1 fruit fly cellular context compared by ENCODE assay signal in genomic region chr2L:6065823-6066222, dm6.
A peak's percentile ranks its signal among the peaks of the same experiment; 100 is the strongest.
TF ChIP-seq lines count a peak whose summit lies in the region.

Gene Fbw5, minus strand, starts transcription at chr2L:6065953.
Gene CG9147, plus strand, starts transcription at chr2L:6065997.

TF ChIP-seq in whole organism, embryonic, 481 proteins besides CTCF, POLR2A, EP300 and RAD21 (continued from another document):
- TF ChIP-seq CG3407 (GFP tag; optimal IDR thresholded peaks at IDR 0.05; lab: Kevin White, UChicago) (peak; percentile 99), Spps (tag; optimal IDR thresholded peaks at IDR 0.05; lab: Kevin White, UChicago) (peak; percentile 98), exex (tag; optimal IDR thresholded peaks at IDR 0.05; lab: Kevin White, UChicago) (peak; percentile 94), fd3F (GFP tag; optimal IDR thresholded peaks at IDR 0.05; lab: Kevin White, UChicago) (peak; percentile 100), NK7.1 (GFP tag; optimal IDR thresholded peaks at IDR 0.05; lab: Kevin White, UChicago) (peak; percentile 99), CG7357 (GFP tag; IDR thresholded peaks at IDR 0.05; lab: Robert Waterston, UW) (peak; percentile 96), pros (GFP tag; optimal IDR thresholded peaks at IDR 0.05; lab: Kevin White, UChicago) (peak; percentile 67), usp (GFP tag; optimal IDR thresholded peaks at IDR 0.05; lab: Kevin White, UChicago) (no peak), Six4 (GFP tag; optimal IDR thresholded peaks at IDR 0.05; lab: Kevin White, UChicago) (peak; percentile 99), dysf (GFP tag; IDR thresholded peaks at IDR 0.05; lab: Robert Waterston, UW) (peak; percentile 100), CG10321 (GFP tag; IDR thresholded peaks at IDR 0.05; lab: Robert Waterston, UW) (peak; percentile 90), nau (GFP tag; optimal IDR thresholded peaks at IDR 0.05; lab: Kevin White, UChicago) (no peak), psq (GFP tag; optimal IDR thresholded peaks at IDR 0.05; lab: Kevin White, UChicago) (peak; percentile 97), Antp (GFP tag; optimal IDR thresholded peaks at IDR 0.05; lab: Kevin White, UChicago) (peak; percentile 99), Kr (GFP tag; optimal IDR thresholded peaks at IDR 0.05; lab: Kevin White, UChicago) (peak; percentile 83), CG8290 (GFP tag; optimal IDR thresholded peaks at IDR 0.05; lab: Kevin White, UChicago) (peak; percentile 99), CG8290 (tag; optimal IDR thresholded peaks at IDR 0.05; lab: Kevin White, UChicago) (peak; percentile 97 to 100), Hmr (GFP tag; optimal IDR thresholded peaks at IDR 0.05; lab: Kevin White, UChicago) (peak; percentile 100), z (GFP tag; IDR thresholded peaks at IDR 0.05; lab: Robert Waterston, UW) (peak; percentile 86), dmrt11E (tag; optimal IDR thresholded peaks at IDR 0.05; lab: Kevin White, UChicago) (peak; percentile 100), Ssrp (tag; optimal IDR thresholded peaks at IDR 0.05; lab: Kevin White, UChicago) (peak; percentile 100), sim (GFP tag; IDR thresholded peaks at IDR 0.05; lab: Robert Waterston, UW) (peak; percentile 99), al (GFP tag; IDR thresholded peaks at IDR 0.05; lab: Robert Waterston, UW) (peak; percentile 99), CG3065 (GFP tag; optimal IDR thresholded peaks at IDR 0.05; lab: Kevin White, UChicago) (peak; percentile 99), CG10565 (GFP tag; optimal IDR thresholded peaks at IDR 0.05; lab: Kevin White, UChicago) (peak; percentile 99), MBD-R2 (GFP tag; IDR thresholded peaks at IDR 0.05; lab: Robert Waterston, UW) (peak; percentile 100), ap (GFP tag; IDR thresholded peaks at IDR 0.05; lab: Robert Waterston, UW) (peak; percentile 99), CG17361 (GFP tag; IDR thresholded peaks at IDR 0.05; lab: Robert Waterston, UW) (peak; percentile 99), CG6683 (GFP tag; optimal IDR thresholded peaks at IDR 0.05; lab: Kevin White, UChicago) (peak; percentile 96), slp2 (GFP tag; optimal IDR thresholded peaks at IDR 0.05; lab: Kevin White, UChicago) (peak; percentile 99), CG6791 (GFP tag; IDR thresholded peaks at IDR 0.05; lab: Robert Waterston, UW; ENCODE audit: partially characterized antibody) (peak; percentile 63; the same call in 1 of the 3 replicates), btn (GFP tag; optimal IDR thresholded peaks at IDR 0.05; lab: Kevin White, UChicago) (peak; percentile 99), CG18599 (GFP tag; optimal IDR thresholded peaks at IDR 0.05; lab: Kevin White, UChicago) (peak; percentile 99), twi (tag; optimal IDR thresholded peaks at IDR 0.05; lab: Kevin White, UChicago) (peak; percentile 98), lab (GFP tag; optimal IDR thresholded peaks at IDR 0.05; lab: Kevin White, UChicago) (peak; percentile 99), Sox102F (GFP tag; optimal IDR thresholded peaks at IDR 0.05; lab: Kevin White, UChicago) (peak; percentile 100), tup (GFP tag; optimal IDR thresholded peaks at IDR 0.05; lab: Kevin White, UChicago) (peak; percentile 99), crp (GFP tag; optimal IDR thresholded peaks at IDR 0.05; lab: Kevin White, UChicago) (peak; percentile 83 to 91), CG12659 (GFP tag; optimal IDR thresholded peaks at IDR 0.05; lab: Kevin White, UChicago) (peak; percentile 100), CG11696 (GFP tag; IDR thresholded peaks at IDR 0.05; lab: Robert Waterston, UW) (peak; percentile 96), tap (tag; optimal IDR thresholded peaks at IDR 0.05; lab: Kevin White, UChicago) (peak; percentile 99), ems (GFP tag; optimal IDR thresholded peaks at IDR 0.05; lab: Kevin White, UChicago) (peak; percentile 99), bcd (GFP tag; optimal IDR thresholded peaks at IDR 0.05; lab: Kevin White, UChicago) (peak; percentile 99), rib (GFP tag; IDR thresholded peaks at IDR 0.05; lab: Robert Waterston, UW) (peak; percentile 99), CG31441 (GFP tag; IDR thresholded peaks at IDR 0.05; lab: Robert Waterston, UW) (peak; percentile 99), run (tag; optimal IDR thresholded peaks at IDR 0.05; lab: Kevin White, UChicago) (peak; percentile 99), crol (GFP tag; IDR thresholded peaks at IDR 0.05; lab: Robert Waterston, UW) (peak; percentile 89), CG9876 (GFP tag; optimal IDR thresholded peaks at IDR 0.05; lab: Kevin White, UChicago) (peak; percentile 98), pzg (GFP tag; optimal IDR thresholded peaks at IDR 0.05; lab: Kevin White, UChicago) (peak; percentile 71), lola (GFP tag; optimal IDR thresholded peaks at IDR 0.05; lab: Kevin White, UChicago) (peak in 1 of 3 experiments; percentile 100), PHDP (tag; optimal IDR thresholded peaks at IDR 0.05; lab: Kevin White, UChicago) (peak; percentile 100), Dbx (GFP tag; IDR thresholded peaks at IDR 0.05; lab: Robert Waterston, UW) (peak; percentile 100), Sry-β (GFP tag; optimal IDR thresholded peaks at IDR 0.05; lab: Kevin White, UChicago) (peak; percentile 75), CG6272 (GFP tag; IDR thresholded peaks at IDR 0.05; lab: Robert Waterston, UW) (peak; percentile 99), lilli (GFP tag; optimal IDR thresholded peaks at IDR 0.05; lab: Kevin White, UChicago) (peak; percentile 100), CG5180 (GFP tag; optimal IDR thresholded peaks at IDR 0.05; lab: Kevin White, UChicago) (peak; percentile 90), CG31388 (GFP tag; optimal IDR thresholded peaks at IDR 0.05; lab: Kevin White, UChicago) (peak; percentile 99), Elba2 (GFP tag; optimal IDR thresholded peaks at IDR 0.05; lab: Kevin White, UChicago) (peak; percentile 97), dpn (GFP tag; optimal IDR thresholded peaks at IDR 0.05; lab: Kevin White, UChicago) (peak; percentile 100), Eip74EF (GFP tag; optimal IDR thresholded peaks at IDR 0.05; lab: Kevin White, UChicago) (peak in 1 of 2 experiments; percentile 100), CG9437 (GFP tag; optimal IDR thresholded peaks at IDR 0.05; lab: Kevin White, UChicago) (peak; percentile 97), Deaf1 (tag; optimal IDR thresholded peaks at IDR 0.05; lab: Kevin White, UChicago) (peak; percentile 92), CG17612 (GFP tag; IDR thresholded peaks at IDR 0.05; lab: Robert Waterston, UW) (peak; percentile 96), CG9609 (GFP tag; optimal IDR thresholded peaks at IDR 0.05; lab: Kevin White, UChicago) (peak; percentile 99), nerfin-2 (GFP tag; IDR thresholded peaks at IDR 0.05; lab: Robert Waterston, UW; ENCODE audit: partially characterized antibody) (peak; percentile 71), CG13775 (GFP tag; optimal IDR thresholded peaks at IDR 0.05; lab: Kevin White, UChicago) (peak; percentile 99), Hr51 (GFP tag; optimal IDR thresholded peaks at IDR 0.05; lab: Kevin White, UChicago) (peak; percentile 99 to 100), CG6175 (GFP tag; IDR thresholded peaks at IDR 0.05; lab: Robert Waterston, UW) (peak; percentile 98), kah (GFP tag; optimal IDR thresholded peaks at IDR 0.05; lab: Kevin White, UChicago) (peak; percentile 98), bsh (GFP tag; optimal IDR thresholded peaks at IDR 0.05; lab: Kevin White, UChicago) (peak; percentile 99 to 100), CG30431 (GFP tag; optimal IDR thresholded peaks at IDR 0.05; lab: Kevin White, UChicago) (peak; percentile 99), cwo (GFP tag; optimal IDR thresholded peaks at IDR 0.05; lab: Kevin White, UChicago) (peak; percentile 97), luna (GFP tag; optimal IDR thresholded peaks at IDR 0.05; lab: Kevin White, UChicago) (peak; percentile 99), CG2712 (tag; optimal IDR thresholded peaks at IDR 0.05; lab: Kevin White, UChicago) (peak; percentile 99), ara (GFP tag; IDR thresholded peaks at IDR 0.05; lab: Robert Waterston, UW) (peak; percentile 100), CG7786 (GFP tag; optimal IDR thresholded peaks at IDR 0.05; lab: Kevin White, UChicago) (peak; percentile 99), CG9215 (GFP tag; IDR thresholded peaks at IDR 0.05; lab: Robert Waterston, UW) (peak; percentile 96), sqz (GFP tag; optimal IDR thresholded peaks at IDR 0.05; lab: Kevin White, UChicago) (peak; percentile 97), CG10267 (tag; optimal IDR thresholded peaks at IDR 0.05; lab: Kevin White, UChicago) (peak; percentile 98), p53 (GFP tag; optimal IDR thresholded peaks at IDR 0.05; lab: Kevin White, UChicago) (peak; percentile 97), mam (GFP tag; optimal IDR thresholded peaks at IDR 0.05; lab: Kevin White, UChicago) (peak; percentile 100), Lim3 (GFP tag; IDR thresholded peaks at IDR 0.05; lab: Robert Waterston, UW) (peak; percentile 98), HLH54F (GFP tag; optimal IDR thresholded peaks at IDR 0.05; lab: Kevin White, UChicago) (peak; percentile 99), da (GFP tag; optimal IDR thresholded peaks at IDR 0.05; lab: Kevin White, UChicago) (peak; percentile 99), Ets97D (GFP tag; optimal IDR thresholded peaks at IDR 0.05; lab: Kevin White, UChicago) (peak; percentile 97), fd96Cb (tag; optimal IDR thresholded peaks at IDR 0.05; lab: Kevin White, UChicago) (peak; percentile 100), en (GFP tag; optimal IDR thresholded peaks at IDR 0.05; lab: Kevin White, UChicago) (peak; percentile 99), BEAF-32 (GFP tag; optimal IDR thresholded peaks at IDR 0.05; lab: Kevin White, UChicago) (peak; percentile 61), D (optimal IDR thresholded peaks at IDR 0.05; lab: Kevin White, UChicago) (no peak), D (GFP tag; optimal IDR thresholded peaks at IDR 0.05; lab: Kevin White, UChicago) (peak; percentile 99), sna (GFP tag; IDR thresholded peaks at IDR 0.05; lab: Robert Waterston, UW; ENCODE audit: partially characterized antibody) (peak; percentile 62; the same call in 1 of the 2 replicates), nom (GFP tag; optimal IDR thresholded peaks at IDR 0.05; lab: Kevin White, UChicago) (peak; percentile 97), seq (GFP tag; IDR thresholded peaks at IDR 0.05; lab: Robert Waterston, UW) (peak; percentile 100), Side (GFP tag; optimal IDR thresholded peaks at IDR 0.05; lab: Kevin White, UChicago) (peak; percentile 100), sr (GFP tag; IDR thresholded peaks at IDR 0.05; lab: Robert Waterston, UW) (peak; percentile 98), C15 (GFP tag; IDR thresholded peaks at IDR 0.05; lab: Robert Waterston, UW) (peak; percentile 98), Hr78 (GFP tag; optimal IDR thresholded peaks at IDR 0.05; lab: Kevin White, UChicago) (peak in 1 of 2 experiments; percentile 97), CG12744 (GFP tag; optimal IDR thresholded peaks at IDR 0.05; lab: Kevin White, UChicago) (peak; percentile 99), Sin3A (optimal IDR thresholded peaks at IDR 0.05; lab: Kevin White, UChicago) (no peak), Taf1 (GFP tag; IDR thresholded peaks at IDR 0.05; lab: Robert Waterston, UW) (peak; percentile 99), CG1603 (tag; optimal IDR thresholded peaks at IDR 0.05; lab: Kevin White, UChicago) (peak; percentile 99), CG2199 (GFP tag; IDR thresholded peaks at IDR 0.05; lab: Robert Waterston, UW) (peak; percentile 98), jumu (GFP tag; optimal IDR thresholded peaks at IDR 0.05; lab: Kevin White, UChicago) (peak; percentile 99), CG4282 (GFP tag; optimal IDR thresholded peaks at IDR 0.05; lab: Kevin White, UChicago) (peak; percentile 98), Asciz (GFP tag; optimal IDR thresholded peaks at IDR 0.05; lab: Kevin White, UChicago) (peak; percentile 99), NC2α (GFP tag; optimal IDR thresholded peaks at IDR 0.05; lab: Kevin White, UChicago) (peak; percentile 99), ssp (GFP tag; IDR thresholded peaks at IDR 0.05; lab: Robert Waterston, UW) (peak; percentile 96), CG2889 (GFP tag; IDR thresholded peaks at IDR 0.05; lab: Robert Waterston, UW) (peak; percentile 99), CG17568 (GFP tag; optimal IDR thresholded peaks at IDR 0.05; lab: Kevin White, UChicago) (peak; percentile 100), CG12391 (tag; optimal IDR thresholded peaks at IDR 0.05; lab: Kevin White, UChicago) (peak; percentile 100), CG10147 (GFP tag; optimal IDR thresholded peaks at IDR 0.05; lab: Kevin White, UChicago) (peak; percentile 99), CG11560 (tag; IDR thresholded peaks at IDR 0.05; lab: Robert Waterston, UW) (peak; percentile 94), bigmax (GFP tag; optimal IDR thresholded peaks at IDR 0.05; lab: Kevin White, UChicago) (peak; percentile 81), Vsx1 (GFP tag; optimal IDR thresholded peaks at IDR 0.05; lab: Kevin White, UChicago) (peak; percentile 98), klu (GFP tag; IDR thresholded peaks at IDR 0.05; lab: Robert Waterston, UW) (peak; percentile 99), pb (GFP tag; optimal IDR thresholded peaks at IDR 0.05; lab: Kevin White, UChicago) (peak; percentile 99), Med (GFP tag; lab: Kevin White, UChicago) (peak; percentile 100), Ada2b (GFP tag; IDR thresholded peaks at IDR 0.05; lab: Robert Waterston, UW) (peak; percentile 100), E2f2 (GFP tag; IDR thresholded peaks at IDR 0.05; lab: Robert Waterston, UW) (peak; percentile 95), HmgZ (tag; optimal IDR thresholded peaks at IDR 0.05; lab: Kevin White, UChicago) (peak; percentile 100)
